Worm (Caenorhabditis elegans) whole organism, L4/young adult: ENCODE data around the gene dkf-2.

Source experiments
- W03F9.2 ChIP-seq: fragments of 150-350 bp; optimal IDR thresholded peaks from 2 replicates; lab custom pipeline; 2014; ENCODE audit warnings: missing biosample characterization, missing genetic modification characterization
- dao-5 ChIP-seq: sonication (generic microtip); optimal IDR thresholded peaks from 2 replicates; lab custom pipeline; 2016; ENCODE audit warnings: missing genotype, missing genetic modification characterization, moderate library complexity, missing compliant biosample characterization
- him-1 ChIP-seq: sonication (generic microtip); optimal IDR thresholded peaks from 2 replicates; lab custom pipeline; 2016; ENCODE audit warnings: missing genotype, missing genetic modification reagents, missing genetic modification characterization, missing compliant biosample characterization

DNA sequence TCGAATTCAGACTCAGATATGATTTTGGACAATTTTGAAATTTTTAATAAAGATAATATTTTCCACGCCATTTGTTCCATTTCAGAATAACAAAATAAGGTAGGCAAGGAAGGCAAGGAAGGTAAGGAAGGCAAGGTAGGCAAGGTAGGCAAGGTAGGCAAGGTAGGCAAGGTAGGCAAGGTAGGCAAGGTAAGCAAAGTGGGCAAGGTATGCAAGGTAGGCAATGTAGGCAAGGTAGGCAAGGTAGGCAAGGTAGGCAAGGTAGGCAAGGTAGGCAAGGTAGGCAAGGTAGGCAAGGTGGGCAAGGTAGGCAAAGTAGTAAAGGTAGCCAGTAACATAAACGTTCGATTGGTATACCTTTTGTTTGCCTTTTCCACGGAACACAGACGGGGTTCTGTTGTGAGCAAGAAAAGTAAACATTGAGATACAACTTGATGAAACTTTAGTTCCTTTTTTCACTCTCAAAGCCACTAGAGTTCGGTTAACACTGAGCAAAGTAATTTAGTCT lies 47.6 kb upstream of the dkf-2 start, which contains the start of gene Y70C5C.1:
- TF ChIP-seq W03F9.2 (tag; lab: Kevin White, UChicago) (no peak), him-1 (tag; lab: Kevin White, UChicago) (no peak), dao-5 (tag; lab: Kevin White, UChicago) (no peak)
